Fruit fly (Drosophila melanogaster): ENCODE results near the gene U2af50.

DNA sequence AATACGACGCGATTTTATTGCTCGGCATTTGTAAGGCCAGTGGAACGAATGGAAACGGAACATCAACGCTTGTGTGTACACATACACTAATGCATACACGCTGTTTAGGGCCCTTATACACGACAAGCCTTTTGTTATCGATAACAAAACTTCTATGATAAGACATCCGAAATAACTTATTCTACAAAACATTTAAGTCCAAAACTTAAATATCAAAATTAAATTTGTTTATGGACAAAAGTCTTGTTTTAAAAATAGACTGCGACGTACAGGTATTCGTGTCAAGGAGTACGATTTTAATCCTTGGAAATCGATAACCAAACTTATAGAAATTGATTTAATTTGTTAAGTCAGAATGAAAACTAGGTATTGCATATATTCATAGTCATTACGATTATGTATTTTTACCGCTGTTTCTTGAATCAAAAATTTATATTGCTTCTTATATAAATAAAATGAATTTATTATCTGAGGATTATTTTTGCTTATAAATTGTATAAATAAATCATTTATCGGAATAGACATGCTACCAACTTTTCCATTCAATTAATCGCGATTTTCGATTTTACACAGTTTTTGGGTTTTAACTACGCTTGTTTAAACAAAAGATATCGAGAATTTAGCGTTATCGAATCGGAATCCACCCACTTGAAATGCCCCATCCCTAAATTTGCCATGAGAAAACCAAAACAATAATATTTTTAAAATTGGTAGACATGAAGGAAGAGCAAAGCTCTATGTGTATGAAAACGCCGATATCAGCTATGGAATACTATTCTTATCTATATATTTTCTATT lies 45.6 kb downstream of the U2af50 start, which contains the start of the genes CG9915 and SWIP:
- TF ChIP-seq h (GFP tag; optimal IDR thresholded peaks at IDR 0.05) (no peak), Hnf4 (GFP tag; optimal IDR thresholded peaks at IDR 0.05) (no peak), dsf (GFP tag; optimal IDR thresholded peaks at IDR 0.05; ENCODE audit: borderline replicate concordance) (no peak)
